Worm (Caenorhabditis elegans) whole organism, late embryonic: Measurements from ENCODE around the gene clec-129.

Experiments
- C08G9.2 ChIP-seq: sonication (generic microtip); optimal IDR thresholded peaks from 2 replicates; lab custom pipeline; 2016; ENCODE audit warnings: mild to moderate bottlenecking, missing genetic modification characterization, moderate library complexity, missing compliant biosample characterization
- Y22D7AL.16 ChIP-seq: sonication (generic microtip); optimal IDR thresholded peaks from 2 replicates; lab custom pipeline; 2016; ENCODE audit warnings: missing genetic modification characterization, missing compliant biosample characterization
- ceh-18 ChIP-seq: sonication (generic microtip); optimal IDR thresholded peaks from 2 replicates; lab custom pipeline; 2016; ENCODE audit warnings: missing genetic modification characterization, missing compliant biosample characterization
- ceh-19 ChIP-seq: fragments of 200-800 bp; sonication (Bioruptor generic); optimal IDR thresholded peaks from 2 replicates; lab custom pipeline; 2018; ENCODE audit warnings: mild to moderate bottlenecking, missing genetic modification characterization, missing compliant biosample characterization
- ceh-2 ChIP-seq: sonication (generic microtip); optimal IDR thresholded peaks from 2 replicates; lab custom pipeline; 2016; ENCODE audit warnings: missing genotype, missing genetic modification characterization, missing compliant biosample characterization
- ceh-22 ChIP-seq: sonication (generic microtip); optimal IDR thresholded peaks from 2 replicates; lab custom pipeline; 2017; ENCODE audit warnings: missing biosample characterization, missing genetic modification characterization
- ceh-31 ChIP-seq: sonication (generic microtip); optimal IDR thresholded peaks from 2 replicates; lab custom pipeline; 2016; ENCODE audit warnings: missing genetic modification characterization, missing compliant biosample characterization
- ceh-34 ChIP-seq: sonication (generic microtip); optimal IDR thresholded peaks from 2 replicates; lab custom pipeline; 2016; ENCODE audit warnings: mild to moderate bottlenecking, missing genetic modification characterization, missing compliant biosample characterization
- ceh-45 ChIP-seq: fragments of 200-800 bp; sonication (Bioruptor generic); IDR thresholded peaks from 2 replicates; pipeline ENCODE4 v1.3.6; 2022; ENCODE audit warnings: missing genetic modification reagents, missing genetic modification characterization, missing compliant biosample characterization
- ceh-48 ChIP-seq: sonication (generic microtip); optimal IDR thresholded peaks from 2 replicates; lab custom pipeline; 2016; ENCODE audit warnings: missing genetic modification characterization, inconsistent platforms, missing compliant biosample characterization
- ceh-9 ChIP-seq: sonication (generic microtip); optimal IDR thresholded peaks from 2 replicates; lab custom pipeline; 2016; ENCODE audit warnings: mild to moderate bottlenecking, missing genetic modification characterization, inconsistent platforms, missing compliant biosample characterization
- elt-4 ChIP-seq: sonication (generic microtip); optimal IDR thresholded peaks from 2 replicates; lab custom pipeline; 2016; ENCODE audit warnings: missing genetic modification characterization, missing compliant biosample characterization
- fax-1 ChIP-seq: sonication (generic microtip); optimal IDR thresholded peaks from 2 replicates; lab custom pipeline; 2016; ENCODE audit warnings: missing genotype, missing genetic modification characterization, missing compliant biosample characterization
- fkh-10 ChIP-seq: fragments of 150-350 bp; optimal IDR thresholded peaks from 2 replicates; lab custom pipeline; 2014; ENCODE audit warnings: missing biosample characterization, missing genetic modification reagents, missing genetic modification characterization
- fkh-6 ChIP-seq: sonication (generic microtip); optimal IDR thresholded peaks from 2 replicates; lab custom pipeline; 2016; ENCODE audit warnings: missing genetic modification characterization, missing compliant biosample characterization
- gmeb-2 ChIP-seq: sonication (generic microtip); optimal IDR thresholded peaks from 2 replicates; lab custom pipeline; 2016; ENCODE audit warnings: missing genetic modification characterization, inconsistent platforms, missing compliant biosample characterization
- hlh-13 ChIP-seq: fragments of 200-800 bp; sonication (Bioruptor generic); optimal IDR thresholded peaks from 2 replicates; lab custom pipeline; 2018; ENCODE audit warnings: mild to moderate bottlenecking, missing genetic modification characterization, missing compliant biosample characterization
- hlh-15 ChIP-seq: sonication (generic microtip); optimal IDR thresholded peaks from 2 replicates; lab custom pipeline; 2016; ENCODE audit warnings: missing genetic modification characterization, missing compliant biosample characterization
- hlh-30 ChIP-seq: sonication (generic microtip); optimal IDR thresholded peaks from 2 replicates; lab custom pipeline; 2017; ENCODE audit warnings: antibody characterized with exemption, missing genetic modification characterization, missing compliant biosample characterization; ENCODE audit not compliant: insufficient read depth
- lim-6 ChIP-seq: sonication (generic microtip); optimal IDR thresholded peaks from 2 replicates; lab custom pipeline; 2016; ENCODE audit warnings: missing genetic modification characterization, missing compliant biosample characterization
- madf-2 ChIP-seq: sonication (generic microtip); optimal IDR thresholded peaks from 2 replicates; lab custom pipeline; 2017; ENCODE audit warnings: missing genetic modification characterization, missing compliant biosample characterization
- mec-3 ChIP-seq: sonication (generic microtip); optimal IDR thresholded peaks from 2 replicates; lab custom pipeline; 2016; ENCODE audit warnings: borderline replicate concordance, missing genetic modification characterization, missing compliant biosample characterization
- nfya-1 ChIP-seq: sonication (generic microtip); optimal IDR thresholded peaks from 2 replicates; lab custom pipeline; 2017; ENCODE audit warnings: missing genetic modification characterization, mild to moderate bottlenecking, missing compliant biosample characterization, antibody characterized with exemption, moderate library complexity
- nhr-232 ChIP-seq: sonication (generic microtip); optimal IDR thresholded peaks from 2 replicates; lab custom pipeline; 2016; ENCODE audit warnings: missing genetic modification characterization, missing compliant biosample characterization
- odd-2 ChIP-seq: sonication (generic microtip); optimal IDR thresholded peaks from 2 replicates; lab custom pipeline; 2017; ENCODE audit warnings: antibody characterized with exemption, mild to moderate bottlenecking, missing genetic modification characterization, missing compliant biosample characterization
- pha-2 ChIP-seq: sonication (generic microtip); optimal IDR thresholded peaks from 2 replicates; lab custom pipeline; 2017; ENCODE audit warnings: mild to moderate bottlenecking, missing genetic modification characterization, missing compliant biosample characterization
- pha-4 ChIP-seq: fragments of 150-350 bp; optimal IDR thresholded peaks from 2 replicates; lab custom pipeline; 2018; ENCODE audit warnings: missing biosample characterization, missing genetic modification reagents, missing genetic modification characterization
- pqm-1 ChIP-seq: sonication (generic microtip); optimal IDR thresholded peaks from 2 replicates; lab custom pipeline; 2016; ENCODE audit warnings: missing genetic modification characterization, missing compliant biosample characterization
- ref-2 ChIP-seq: sonication (generic microtip); optimal IDR thresholded peaks from 2 replicates; lab custom pipeline; 2016; ENCODE audit warnings: missing genetic modification characterization, missing compliant biosample characterization
- rnt-1 ChIP-seq: sonication (generic microtip); optimal IDR thresholded peaks from 2 replicates; lab custom pipeline; 2016; ENCODE audit warnings: missing genetic modification characterization, missing compliant biosample characterization
- syd-9 ChIP-seq: sonication (generic microtip); optimal IDR thresholded peaks from 2 replicates; lab custom pipeline; 2016; ENCODE audit warnings: mild to moderate bottlenecking, missing genetic modification characterization, moderate library complexity, missing compliant biosample characterization
- tbx-2 ChIP-seq: sonication (generic microtip); optimal IDR thresholded peaks from 2 replicates; lab custom pipeline; 2016; ENCODE audit warnings: missing genetic modification characterization, missing compliant biosample characterization
- ttx-3 ChIP-seq: sonication (generic microtip); optimal IDR thresholded peaks from 2 replicates; lab custom pipeline; 2016; ENCODE audit warnings: missing genetic modification reagents, missing genetic modification characterization, missing compliant biosample characterization
- unc-3 ChIP-seq, 2 experiments: fragments of 200-800 bp in 1 of 2; sonication (Bioruptor generic) in 1 of 2; sonication (generic microtip) in 1 of 2; conservative IDR thresholded peaks in 1 of 2; optimal IDR thresholded peaks in 1 of 2; 2 replicates each; pipeline versions ENCODE4 v1.3.6 to Lab custom; 2016 to 2022; ENCODE audit warnings: missing compliant biosample characterization in 2 of 2, missing genetic modification characterization in 2 of 2, missing genetic modification reagents in 1 of 2
- unc-42 ChIP-seq: sonication (generic microtip); optimal IDR thresholded peaks from 2 replicates; lab custom pipeline; 2016; ENCODE audit warnings: missing genotype, missing genetic modification characterization, missing compliant biosample characterization

clec-129 gene

ce11 chrII:3528256-3528655 is 43.0 kb upstream of the clec-129 start, which contains the start of gene ncs-6:
TSS of gene ncs-6 (minus strand) at chrII:3528516.
- no peak for TF ChIP-seq fax-1 (tag; lab: Kevin White, UChicago)
- TF ChIP-seq elt-4 (tag; lab: Kevin White, UChicago) = no peak
- no peak for TF ChIP-seq ceh-19
- no peak for TF ChIP-seq ceh-45 (GFP tag; lab: Robert Waterston, UW)
- no peak for TF ChIP-seq ref-2 (tag; lab: Kevin White, UChicago)
- TF ChIP-seq ceh-22 (tag; lab: Kevin White, UChicago) = no peak
- no peak for TF ChIP-seq odd-2 (tag; lab: Kevin White, UChicago)

- TF ChIP-seq C08G9.2 (tag; lab: Kevin White, UChicago) = no peak
- TF ChIP-seq ttx-3 = no peak
- no peak for TF ChIP-seq hlh-15 (tag; lab: Kevin White, UChicago)
- TF ChIP-seq ceh-45 (GFP tag; lab: Robert Waterston, UW) = no peak
- no peak for TF ChIP-seq pha-2
Measured at ce11 chrII:3540151-3540550, 31.1 kb upstream of the clec-129 start.

ce11 chrII:3546381-3546931 is 24.8 kb upstream of the clec-129 start, which contains the start of gene apd-3:
TSS of gene apd-3 (minus strand) at chrII:3546431.
- TF ChIP-seq madf-2 (tag; lab: Kevin White, UChicago) = no peak
- TF ChIP-seq nhr-232 = no peak
- TF ChIP-seq odd-2 (tag; lab: Kevin White, UChicago) = no peak
- no peak for TF ChIP-seq ceh-19

ce11 chrII:3547282-3547681 is 24.0 kb upstream of the clec-129 start:
- TF ChIP-seq lim-6 (tag; lab: Kevin White, UChicago) (no peak), unc-3 (GFP tag; conservative IDR thresholded peaks at IDR 0.05; lab: Robert Waterston, UW) (no peak), unc-3 (tag; optimal IDR thresholded peaks at IDR 0.05; lab: Kevin White, UChicago) (no peak), ceh-22 (tag; lab: Kevin White, UChicago) (no peak), pqm-1 (no peak), fkh-10 (GFP tag; lab: Kevin White, UChicago) (no peak), hlh-30 (tag; lab: Kevin White, UChicago) (no peak), hlh-13 (GFP tag; lab: Kevin White, UChicago) (no peak), ceh-9 (tag; lab: Kevin White, UChicago) (no peak), madf-2 (tag; lab: Kevin White, UChicago) (no peak), nfya-1 (peak; percentile 37), gmeb-2 (no peak), fkh-6 (tag; lab: Kevin White, UChicago) (no peak), ceh-34 (tag; lab: Kevin White, UChicago) (peak; percentile 53), ceh-2 (tag; lab: Kevin White, UChicago) (no peak), ttx-3 (no peak), tbx-2 (tag; lab: Kevin White, UChicago) (peak; percentile 48), ceh-18 (tag; lab: Kevin White, UChicago) (peak; percentile 37), ceh-31 (peak; percentile 82), ceh-48 (tag; lab: Kevin White, UChicago) (peak; percentile 39), unc-42 (peak; percentile 81), mec-3 (tag; lab: Kevin White, UChicago) (peak; percentile 52), C08G9.2 (tag; lab: Kevin White, UChicago) (peak; percentile 51), rnt-1 (peak; percentile 20), syd-9 (tag; lab: Kevin White, UChicago) (peak; percentile 47), pha-4 (no peak), Y22D7AL.16 (tag; lab: Kevin White, UChicago) (no peak)
- TF ChIP-seq, all 69 proteins: peak for 11
